Worm (Caenorhabditis elegans): Measurements from ENCODE around the gene nhr-243.

nhr-243 gene

ce11 chrV:18911736-18912135 is 11.4 kb upstream of the nhr-243 start, which contains the start of gene cyp-42A1:
Gene cyp-42A1 (plus strand): TSS chrV:18912036.
- no peak for TF ChIP-seq gei-8 (GFP tag; optimal IDR thresholded peaks at IDR 0.05)
- no peak for TF ChIP-seq T26A8.4 (GFP tag; IDR thresholded peaks at IDR 0.05)

- TF ChIP-seq mes-2 (tag; optimal IDR thresholded peaks at IDR 0.05; ENCODE audit: poor library complexity, severe bottlenecking) (no peak), ctbp-1 (GFP tag; IDR thresholded peaks at IDR 0.05) (no peak), aha-1 (tag) (peak; percentile 55), ama-1 (optimal IDR thresholded peaks at IDR 0.05) (no peak), unc-130 (GFP tag; optimal IDR thresholded peaks at IDR 0.05) (no peak)
Observed at ce11 chrV:18909682-18910081, 9.3 kb upstream of the nhr-243 start.

DNA sequence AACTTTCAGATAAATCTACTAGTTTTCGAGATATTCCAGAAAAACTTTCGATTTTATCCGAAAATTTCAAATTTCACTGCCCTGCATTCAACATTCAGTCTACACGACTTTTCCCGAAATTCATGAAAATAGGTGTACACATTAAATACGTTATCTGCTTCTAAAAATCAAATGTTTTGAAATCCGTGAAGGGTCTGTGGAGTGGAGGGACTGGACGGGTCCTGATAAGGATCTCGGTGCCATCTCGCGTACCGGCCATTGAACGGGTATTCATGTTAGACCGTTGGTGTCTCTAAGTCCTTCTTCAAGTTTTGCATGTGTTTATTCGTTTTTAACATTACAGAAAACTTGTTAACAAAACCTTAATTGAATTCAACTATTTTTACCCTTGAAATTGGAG is 7.2 kb upstream of the nhr-243 start:
- TF ChIP-seq ama-1 (optimal IDR thresholded peaks at IDR 0.05) (no peak), aha-1 (tag) (peak; percentile 38), jun-1 (tag; optimal IDR thresholded peaks at IDR 0.05) (no peak), hlh-11 (tag; optimal IDR thresholded peaks at IDR 0.05) (no peak)

ce11 chrV:18903472-18903871 is 3.1 kb upstream of the nhr-243 start, which contains the start of gene mihp-2:
Gene mihp-2 (plus strand): TSS chrV:18903772.
- TF ChIP-seq madf-5 (GFP tag; IDR thresholded peaks at IDR 0.05) (no peak), aha-1 (tag) (peak; percentile 81)

ce11 chrV:18901530-18901929 is 1.2 kb upstream of the nhr-243 start:
- TF ChIP-seq Y48G9A.11 (GFP tag; IDR thresholded peaks at IDR 0.05) (no peak), tra-1 (GFP tag; IDR thresholded peaks at IDR 0.05) (no peak), arid-1 (GFP tag; conservative IDR thresholded peaks at IDR 0.05) (no peak), ces-1 (GFP tag; optimal IDR thresholded peaks at IDR 0.05) (no peak), hlh-30 (tag; optimal IDR thresholded peaks at IDR 0.05; ENCODE audit: insufficient read depth) (peak; percentile 39), F44E2.7 (GFP tag; IDR thresholded peaks at IDR 0.05) (no peak), ztf-7 (tag; optimal IDR thresholded peaks at IDR 0.05) (no peak), set-16 (GFP tag; IDR thresholded peaks at IDR 0.05) (no peak), ceh-28 (tag; optimal IDR thresholded peaks at IDR 0.05) (no peak), ceh-62 (tag; optimal IDR thresholded peaks at IDR 0.05) (no peak), php-3 (GFP tag; IDR thresholded peaks at IDR 0.05) (no peak), nhr-11 (tag; optimal IDR thresholded peaks at IDR 0.05) (no peak), fos-1 (tag; optimal IDR thresholded peaks at IDR 0.05) (no peak), lsy-2 (tag; optimal IDR thresholded peaks at IDR 0.05) (peak in 1 of 2 experiments; percentile 28), unc-62 (GFP tag; optimal IDR thresholded peaks at IDR 0.05 in 1 of 2) (no peak), unc-62 (tag; optimal IDR thresholded peaks at IDR 0.05) (no peak), nhr-48 (tag; optimal IDR thresholded peaks at IDR 0.05) (no peak), nhr-237 (tag; optimal IDR thresholded peaks at IDR 0.05) (no peak), daf-16 (GFP tag; optimal IDR thresholded peaks at IDR 0.05) (no peak), daf-16 (tag; optimal IDR thresholded peaks at IDR 0.05) (peak; percentile 59), spr-3 (GFP tag; optimal IDR thresholded peaks at IDR 0.05) (no peak), lir-3 (tag; optimal IDR thresholded peaks at IDR 0.05) (no peak), lin-1 (GFP tag; IDR thresholded peaks at IDR 0.05) (no peak), nhr-41 (GFP tag; IDR thresholded peaks at IDR 0.05) (no peak), ZK546.5 (tag; optimal IDR thresholded peaks at IDR 0.05) (no peak), ztf-11 (tag; optimal IDR thresholded peaks at IDR 0.05) (no peak), zfp-3 (GFP tag; conservative IDR thresholded peaks at IDR 0.05) (no peak), pqm-1 (tag; optimal IDR thresholded peaks at IDR 0.05) (no peak), dmd-6 (GFP tag; IDR thresholded peaks at IDR 0.05) (no peak), daf-12 (tag; optimal IDR thresholded peaks at IDR 0.05) (no peak), spr-1 (tag; optimal IDR thresholded peaks at IDR 0.05) (no peak), D1046.2 (GFP tag; IDR thresholded peaks at IDR 0.05) (no peak), mxl-2 (GFP tag; conservative IDR thresholded peaks at IDR 0.05) (no peak), dve-1 (tag; optimal IDR thresholded peaks at IDR 0.05; ENCODE audit: insufficient read depth) (peak; percentile 23), ama-1 (optimal IDR thresholded peaks at IDR 0.05) (no peak), cey-2 (tag; optimal IDR thresholded peaks at IDR 0.05; ENCODE audit: borderline replicate concordance, insufficient read depth) (no peak)

Data from whole organism, L4 larva.